Worm (Caenorhabditis elegans) whole organism, L2 larva: Measurements from ENCODE around the gene ell-1.

Source experiments
- alr-1 ChIP-seq: fragments of 150-350 bp; optimal IDR thresholded peaks from 2 replicates; lab custom pipeline; 2014; ENCODE audit warnings: missing biosample characterization, missing genetic modification characterization
- ceh-82 ChIP-seq: fragments of 150-350 bp; optimal IDR thresholded peaks from 2 replicates; lab custom pipeline; 2014; ENCODE audit warnings: missing biosample characterization, missing genetic modification characterization
- lin-13 ChIP-seq: fragments of 150-350 bp; optimal IDR thresholded peaks from 2 replicates; lab custom pipeline; 2014; ENCODE audit warnings: missing biosample characterization, missing genetic modification reagents, missing genetic modification characterization
- lsy-2 ChIP-seq, 2 experiments: fragments of 150-350 bp in 1 of 2; sonication (generic microtip) in 1 of 2; optimal IDR thresholded peaks; 2 replicates each; lab custom pipeline; 2014 to 2017; ENCODE audit warnings: missing biosample characterization in 2 of 2, missing genetic modification characterization in 2 of 2
- mdl-1 ChIP-seq, 2 experiments: fragments of 150-350 bp in 1 of 2; sonication (generic microtip) in 1 of 2; optimal IDR thresholded peaks; 2 replicates each; lab custom pipeline; 2017; ENCODE audit warnings: missing biosample characterization in 2 of 2, missing genetic modification characterization in 2 of 2
- nhr-12 ChIP-seq: fragments of 150-350 bp; optimal IDR thresholded peaks from 2 replicates; lab custom pipeline; 2014; ENCODE audit warnings: missing biosample characterization, missing genetic modification characterization
- nhr-237 ChIP-seq: fragments of 150-350 bp; optimal IDR thresholded peaks from 2 replicates; lab custom pipeline; 2014; ENCODE audit warnings: missing biosample characterization, missing genetic modification characterization
- nhr-77 ChIP-seq: fragments of 150-350 bp; optimal IDR thresholded peaks from 2 replicates; lab custom pipeline; 2014; ENCODE audit warnings: missing biosample characterization, missing genetic modification characterization
- snpc-4 ChIP-seq: fragments of 150-350 bp; optimal IDR thresholded peaks from 2 replicates; lab custom pipeline; 2014; ENCODE audit warnings: missing biosample characterization, missing genetic modification characterization

ce11 chrIV:4437825-4438224, 43.6 kb downstream of the ell-1 start:
- TF ChIP-seq nhr-77 (tag; lab: Kevin White, UChicago): no peak
- TF ChIP-seq mdl-1 (tag; optimal IDR thresholded peaks at IDR 0.05; lab: Kevin White, UChicago): no peak
- no peak for TF ChIP-seq ceh-82 (tag; lab: Kevin White, UChicago)
- no peak for TF ChIP-seq alr-1 (tag; lab: Kevin White, UChicago)
- TF ChIP-seq snpc-4 (tag; lab: Kevin White, UChicago): no peak
- TF ChIP-seq lsy-2 (tag; optimal IDR thresholded peaks at IDR 0.05; lab: Kevin White, UChicago): no peak
- no peak for TF ChIP-seq nhr-12 (tag; lab: Kevin White, UChicago)
- TF ChIP-seq nhr-237: no peak
- TF ChIP-seq lin-13 (GFP tag; lab: Kevin White, UChicago): no peak
